Fruit fly (Drosophila melanogaster) whole organism: Measurements from ENCODE around the gene Dys.

ENCODE experiments used
- Dll ChIP-seq: fragments of >200 bp; optimal IDR thresholded peaks from 2 replicates; lab custom pipeline; 2017
- EcR ChIP-seq, 2 experiments: fragments of >200 bp; optimal IDR thresholded peaks; 2 replicates each; lab custom pipeline; 2017; ENCODE audit warnings: missing biosample characterization in 2 of 2, missing genetic modification characterization in 2 of 2, missing genetic modification reagents in 2 of 2
- pan ChIP-seq: fragments of >200 bp; optimal IDR thresholded peaks from 2 replicates; lab custom pipeline; 2017
- psq ChIP-seq: fragments of >200 bp; optimal IDR thresholded peaks from 2 replicates; lab custom pipeline; 2017
- usp ChIP-seq: fragments of >200 bp; optimal IDR thresholded peaks from 2 replicates; lab custom pipeline; 2017; ENCODE audit warnings: missing biosample characterization, missing genetic modification characterization, mixed read lengths

- TF ChIP-seq Dll (lab: Kevin White, UChicago): no peak
- TF ChIP-seq pan (lab: Kevin White, UChicago): no peak
- TF ChIP-seq usp (GFP tag; lab: Kevin White, UChicago): no peak
- TF ChIP-seq EcR (GFP tag; optimal IDR thresholded peaks at IDR 0.05; lab: Kevin White, UChicago): no peak
- no peak for TF ChIP-seq psq (lab: Kevin White, UChicago)
Observed at dm6 chr3R:19586319-19586718, 125.4 kb downstream of the Dys start.
